Worm (Caenorhabditis elegans): ENCODE measurements around the gene uev-2.

The uev-2 gene

DNA sequence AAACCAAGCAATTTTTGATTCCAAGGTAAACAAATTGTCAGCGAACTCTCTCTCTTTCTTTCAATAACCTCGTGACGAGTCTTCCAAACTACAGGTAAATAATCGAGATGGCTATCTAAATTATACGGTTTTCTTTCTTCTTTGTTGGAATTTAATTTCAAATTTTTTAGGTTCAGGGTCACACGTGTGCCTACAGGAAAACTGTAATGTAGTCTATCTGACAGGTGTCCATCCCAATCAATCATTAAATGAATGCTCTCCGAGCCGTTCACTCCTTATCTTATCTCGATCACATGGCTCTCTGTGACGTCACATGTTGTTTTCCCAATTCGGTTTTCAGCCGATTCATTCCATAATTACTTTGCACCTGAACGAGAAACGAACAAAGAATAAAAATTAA, 29.8 kb upstream of the uev-2 start (continued):
- TF ChIP-seq chd-7 (tag; optimal IDR thresholded peaks at IDR 0.05) (no peak), nhr-80 (tag; optimal IDR thresholded peaks at IDR 0.05) (peak; percentile 78), rec-8 (tag; optimal IDR thresholded peaks at IDR 0.05) (no peak), egrh-3 (GFP tag; IDR thresholded peaks at IDR 0.05) (no peak), K11D2.4 (GFP tag; IDR thresholded peaks at IDR 0.05) (no peak), fkh-3 (tag; optimal IDR thresholded peaks at IDR 0.05) (no peak), K12H6.12 (tag; optimal IDR thresholded peaks at IDR 0.05) (no peak), madf-6 (GFP tag; IDR thresholded peaks at IDR 0.05) (peak; percentile 11; the same call in 1 of the 2 replicates), mcd-1 (GFP tag; IDR thresholded peaks at IDR 0.05) (peak; percentile 23; the same call in 1 of the 2 replicates), T07F8.4 (tag; optimal IDR thresholded peaks at IDR 0.05) (no peak), pha-4 (tag; optimal IDR thresholded peaks at IDR 0.05) (peak; percentile 76), ccch-3 (GFP tag; optimal IDR thresholded peaks at IDR 0.05) (no peak), aptf-2 (GFP tag; conservative IDR thresholded peaks at IDR 0.05) (no peak), B0035.1 (tag; optimal IDR thresholded peaks at IDR 0.05) (no peak), hmg-1.2 (GFP tag; IDR thresholded peaks at IDR 0.05) (no peak), egl-18 (GFP tag; IDR thresholded peaks at IDR 0.05) (no peak), nhr-179 (tag; optimal IDR thresholded peaks at IDR 0.05) (no peak), F23B12.7 (tag; optimal IDR thresholded peaks at IDR 0.05; ENCODE audit: insufficient read depth) (peak; percentile 20), let-607 (tag; optimal IDR thresholded peaks at IDR 0.05) (peak; percentile 13 to 83), unc-62 (GFP tag; optimal IDR thresholded peaks at IDR 0.05) (peak; percentile 90), rpc-1 (optimal IDR thresholded peaks at IDR 0.05) (no peak), rpc-1 (tag; optimal IDR thresholded peaks at IDR 0.05) (no peak), attf-6 (GFP tag; IDR thresholded peaks at IDR 0.05) (no peak), mxl-1 (tag; optimal IDR thresholded peaks at IDR 0.05) (no peak), ama-1 (optimal IDR thresholded peaks at IDR 0.05) (no peak), ama-1 (GFP tag; optimal IDR thresholded peaks at IDR 0.05) (no peak), nfyb-1 (GFP tag; IDR thresholded peaks at IDR 0.05) (peak; percentile 79), Y53F4B.3 (GFP tag; IDR thresholded peaks at IDR 0.05) (no peak), lin-26 (GFP tag; IDR thresholded peaks at IDR 0.05) (no peak), lsy-27 (tag; optimal IDR thresholded peaks at IDR 0.05; ENCODE audit: borderline replicate concordance, insufficient read depth) (no peak), xnd-1 (tag; optimal IDR thresholded peaks at IDR 0.05) (no peak), F49E8.2 (tag; optimal IDR thresholded peaks at IDR 0.05; ENCODE audit: insufficient read depth) (no peak), nfya-1 (tag; optimal IDR thresholded peaks at IDR 0.05; ENCODE audit: borderline replicate concordance, insufficient read depth) (no peak), F55B11.4 (tag; optimal IDR thresholded peaks at IDR 0.05; ENCODE audit: borderline replicate concordance, insufficient read depth) (no peak), B0019.2 (GFP tag; conservative IDR thresholded peaks at IDR 0.05) (no peak), ZK185.1 (tag; optimal IDR thresholded peaks at IDR 0.05; ENCODE audit: poor library complexity, severe bottlenecking) (no peak), pbrm-1 (GFP tag; IDR thresholded peaks at IDR 0.05) (no peak), dox-1 (GFP tag; IDR thresholded peaks at IDR 0.05) (no peak), athp-1 (tag; optimal IDR thresholded peaks at IDR 0.05) (no peak), ztf-26 (tag; optimal IDR thresholded peaks at IDR 0.05) (no peak), cebp-1 (GFP tag; IDR thresholded peaks at IDR 0.05) (0 out of 2 replicates have a peak, but pooled peaks have one; percentile 17), cebp-1 (tag; optimal IDR thresholded peaks at IDR 0.05) (peak; percentile 64), Y95B8A.8 (GFP tag; IDR thresholded peaks at IDR 0.05) (0 out of 2 replicates have a peak, but pooled peaks have one; percentile 53), F22D6.2 (tag; optimal IDR thresholded peaks at IDR 0.05) (no peak), tlf-1 (GFP tag; optimal IDR thresholded peaks at IDR 0.05) (peak; percentile 48), hlh-26 (GFP tag; conservative IDR thresholded peaks at IDR 0.05) (no peak), somi-1 (GFP tag; optimal IDR thresholded peaks at IDR 0.05) (no peak), lin-40 (tag; optimal IDR thresholded peaks at IDR 0.05) (peak; percentile 26), Y79H2A.3 (GFP tag; conservative IDR thresholded peaks at IDR 0.05) (no peak; the same call in 1 of the 2 replicates)
